Fruit fly (Drosophila melanogaster) whole organism, prepupa: ENCODE measurements around the gene PGRP-SA.
A peak's percentile ranks its signal among the peaks of the same experiment; 100 is the strongest.

Experiments used
- CG10669 ChIP-seq: fragments of 200-800 bp; sonication (Bioruptor generic); optimal IDR thresholded peaks from 3 replicates; lab custom pipeline; 2018; ENCODE audit warnings: missing biosample characterization, mild to moderate bottlenecking, missing genetic modification characterization, moderate library complexity
- CG11762 ChIP-seq: fragments of 200-800 bp; sonication (Bioruptor generic); optimal IDR thresholded peaks from 3 replicates; lab custom pipeline; 2016; ENCODE audit warnings: missing biosample characterization, missing genetic modification characterization; ENCODE audit not compliant: insufficient read depth
- CG11902 ChIP-seq: fragments of 200-800 bp; sonication (Bioruptor generic); optimal IDR thresholded peaks from 3 replicates; lab custom pipeline; 2016; ENCODE audit warnings: missing biosample characterization, missing genetic modification characterization
- CG15336 ChIP-seq: fragments of 200-800 bp; sonication (Bioruptor generic); IDR thresholded peaks from 2 replicates; pipeline ENCODE4 v1.3.6; 2022; ENCODE audit warnings: missing biosample characterization, missing genetic modification characterization
- CG1621 ChIP-seq: fragments of 200-800 bp; sonication (Bioruptor generic); optimal IDR thresholded peaks from 3 replicates; lab custom pipeline; 2018; ENCODE audit warnings: missing biosample characterization, mild to moderate bottlenecking, missing genetic modification characterization
- CG3032 ChIP-seq: fragments of 200-800 bp; optimal IDR thresholded peaks from 2 replicates; lab custom pipeline; 2019; ENCODE audit warnings: missing biosample characterization, mild to moderate bottlenecking, missing genetic modification characterization, moderate library complexity
- CG32006 ChIP-seq: fragments of 200-800 bp; sonication (Bioruptor generic); optimal IDR thresholded peaks from 3 replicates; lab custom pipeline; 2017; ENCODE audit warnings: missing biosample characterization, mild to moderate bottlenecking, missing genetic modification characterization
- CG34406 ChIP-seq: fragments of 200-800 bp; sonication (Bioruptor generic); optimal IDR thresholded peaks from 3 replicates; lab custom pipeline; 2016; ENCODE audit warnings: missing biosample characterization, missing genetic modification characterization
- CG4318 ChIP-seq: fragments of 200-800 bp; sonication (Bioruptor generic); optimal IDR thresholded peaks from 3 replicates; lab custom pipeline; 2017; ENCODE audit warnings: missing biosample characterization, mild to moderate bottlenecking, missing genetic modification characterization
- CG6163 ChIP-seq: fragments of 200-800 bp; sonication (Bioruptor generic); IDR thresholded peaks from 3 replicates; pipeline ENCODE4 v1.3.6; 2022; ENCODE audit warnings: missing biosample characterization, missing genetic modification characterization
- CG6792 ChIP-seq: fragments of 200-800 bp; sonication (Bioruptor generic); optimal IDR thresholded peaks from 3 replicates; lab custom pipeline; 2016; ENCODE audit warnings: missing biosample characterization, missing genetic modification characterization
- CG6808 ChIP-seq: fragments of 200-800 bp; sonication (Bioruptor generic); optimal IDR thresholded peaks from 3 replicates; lab custom pipeline; 2017; ENCODE audit warnings: missing biosample characterization, missing genetic modification characterization, mild to moderate bottlenecking, moderate library complexity, missing genetic modification reagents
- CG6854 ChIP-seq: fragments of 200-800 bp; sonication (Bioruptor generic); optimal IDR thresholded peaks from 2 replicates; lab custom pipeline; 2017; ENCODE audit warnings: missing biosample characterization, mild to moderate bottlenecking, missing genetic modification characterization
- CG7368 ChIP-seq: fragments of 200-800 bp; sonication (Bioruptor generic); optimal IDR thresholded peaks from 3 replicates; lab custom pipeline; 2016; ENCODE audit warnings: missing biosample characterization, missing genetic modification characterization
- CG8119 ChIP-seq: fragments of 200-800 bp; sonication (Bioruptor generic); IDR thresholded peaks from 3 replicates; pipeline ENCODE4 v1.3.6; 2022; ENCODE audit warnings: missing biosample characterization, missing genetic modification characterization
- CG8319 ChIP-seq: fragments of 200-800 bp; sonication (Bioruptor generic); optimal IDR thresholded peaks from 3 replicates; lab custom pipeline; 2016; ENCODE audit warnings: missing biosample characterization, missing genetic modification characterization
- CG8632 ChIP-seq: fragments of 200-800 bp; sonication (Bioruptor generic); optimal IDR thresholded peaks from 3 replicates; lab custom pipeline; 2016; ENCODE audit warnings: missing biosample characterization, missing genetic modification characterization
- CG9139 ChIP-seq: fragments of 200-800 bp; sonication (Bioruptor generic); optimal IDR thresholded peaks from 3 replicates; lab custom pipeline; 2017; ENCODE audit warnings: missing biosample characterization, mild to moderate bottlenecking, missing genetic modification characterization
- Eip75B ChIP-seq: fragments of 200-800 bp; sonication (Bioruptor generic); optimal IDR thresholded peaks from 3 replicates; lab custom pipeline; 2016; ENCODE audit warnings: missing biosample characterization, missing genetic modification characterization
- Eip78C ChIP-seq: fragments of 200-800 bp; sonication (Bioruptor generic); peaks from one replicate; lab custom pipeline; 2016; ENCODE audit warnings: missing biosample characterization, missing genetic modification characterization
- Eip93F ChIP-seq: fragments of 200-800 bp; sonication (Bioruptor generic); optimal IDR thresholded peaks from 2 replicates; lab custom pipeline; 2016; ENCODE audit warnings: missing biosample characterization, mild to moderate bottlenecking, missing genetic modification characterization
- Ets21C ChIP-seq: fragments of 200-800 bp; sonication (Bioruptor generic); optimal IDR thresholded peaks from 3 replicates; lab custom pipeline; 2016; ENCODE audit warnings: missing biosample characterization, missing genetic modification characterization
- Gug ChIP-seq: fragments of 200-800 bp; sonication (Bioruptor generic); IDR thresholded peaks from 2 replicates; pipeline ENCODE4 v1.3.6; 2022; ENCODE audit warnings: missing biosample characterization, missing genetic modification characterization
- Hr38 ChIP-seq: sonication (Bioruptor generic); optimal IDR thresholded peaks from 2 replicates; lab custom pipeline; 2016; ENCODE audit warnings: missing biosample characterization, missing genetic modification characterization
- Hr39 ChIP-seq: fragments of 200-800 bp; sonication (Bioruptor generic); optimal IDR thresholded peaks from 2 replicates; lab custom pipeline; 2016; ENCODE audit warnings: missing biosample characterization, missing genetic modification characterization
- Hr4 ChIP-seq: fragments of 200-800 bp; sonication (Bioruptor generic); optimal IDR thresholded peaks from 3 replicates; lab custom pipeline; 2016; ENCODE audit warnings: missing biosample characterization, missing genetic modification characterization
- Lpt ChIP-seq: fragments of 200-800 bp; sonication (Bioruptor generic); optimal IDR thresholded peaks from 3 replicates; lab custom pipeline; 2016; ENCODE audit warnings: missing biosample characterization, missing genetic modification characterization
- Met ChIP-seq: fragments of 200-800 bp; sonication (Bioruptor generic); optimal IDR thresholded peaks from 3 replicates; lab custom pipeline; 2016; ENCODE audit warnings: missing biosample characterization, missing genetic modification characterization
- OdsH ChIP-seq: fragments of 200-800 bp; sonication (Bioruptor generic); optimal IDR thresholded peaks from 3 replicates; lab custom pipeline; 2016; ENCODE audit warnings: missing biosample characterization, missing genetic modification characterization
- Sox102F ChIP-seq: fragments of 200-800 bp; sonication (Bioruptor generic); optimal IDR thresholded peaks from 2 replicates; lab custom pipeline; 2016; ENCODE audit warnings: missing biosample characterization, mild to moderate bottlenecking, missing genetic modification characterization
- Sox14 ChIP-seq: fragments of 200-800 bp; sonication (Bioruptor generic); optimal IDR thresholded peaks from 3 replicates; lab custom pipeline; 2016; ENCODE audit warnings: missing biosample characterization, missing genetic modification characterization
- achi ChIP-seq: fragments of 200-800 bp; sonication (Bioruptor generic); optimal IDR thresholded peaks from 3 replicates; lab custom pipeline; 2016; ENCODE audit warnings: missing biosample characterization, missing genetic modification characterization
- acj6 ChIP-seq: fragments of 200-800 bp; sonication (Bioruptor generic); optimal IDR thresholded peaks from 3 replicates; lab custom pipeline; 2016; ENCODE audit warnings: missing biosample characterization, missing genetic modification characterization
- eg ChIP-seq: fragments of 200-800 bp; sonication (Bioruptor generic); IDR thresholded peaks from 3 replicates; pipeline ENCODE4 v1.3.6; 2022; ENCODE audit warnings: missing biosample characterization, missing genetic modification characterization
- esn ChIP-seq: fragments of 200-800 bp; sonication (Bioruptor generic); optimal IDR thresholded peaks from 2 replicates; lab custom pipeline; 2016; ENCODE audit warnings: missing biosample characterization, mild to moderate bottlenecking, missing genetic modification characterization, moderate library complexity
- fd59A ChIP-seq: fragments of 200-800 bp; sonication (Bioruptor generic); optimal IDR thresholded peaks from 2 replicates; lab custom pipeline; 2017; ENCODE audit warnings: missing biosample characterization, mild to moderate bottlenecking, missing genetic modification characterization, missing genetic modification reagents
- fd85E ChIP-seq: fragments of 200-800 bp; sonication (Bioruptor generic); optimal IDR thresholded peaks from 3 replicates; lab custom pipeline; 2016; ENCODE audit warnings: missing biosample characterization, missing genetic modification characterization
- lz ChIP-seq: fragments of 200-800 bp; sonication (Bioruptor generic); optimal IDR thresholded peaks from 3 replicates; lab custom pipeline; 2016; ENCODE audit warnings: missing biosample characterization, missing genetic modification characterization
- pdm3 ChIP-seq: fragments of 200-800 bp; sonication (Bioruptor generic); optimal IDR thresholded peaks from 3 replicates; lab custom pipeline; 2016; ENCODE audit warnings: missing biosample characterization, missing genetic modification characterization
- svp ChIP-seq: fragments of 200-800 bp; sonication (Bioruptor generic); peaks from one replicate; lab custom pipeline; 2016; ENCODE audit warnings: missing biosample characterization, missing genetic modification characterization
- vri ChIP-seq: fragments of 200-800 bp; sonication (Bioruptor generic); optimal IDR thresholded peaks from 3 replicates; lab custom pipeline; 2016; ENCODE audit warnings: missing biosample characterization, mild to moderate bottlenecking, missing genetic modification characterization

The PGRP-SA gene

DNA sequence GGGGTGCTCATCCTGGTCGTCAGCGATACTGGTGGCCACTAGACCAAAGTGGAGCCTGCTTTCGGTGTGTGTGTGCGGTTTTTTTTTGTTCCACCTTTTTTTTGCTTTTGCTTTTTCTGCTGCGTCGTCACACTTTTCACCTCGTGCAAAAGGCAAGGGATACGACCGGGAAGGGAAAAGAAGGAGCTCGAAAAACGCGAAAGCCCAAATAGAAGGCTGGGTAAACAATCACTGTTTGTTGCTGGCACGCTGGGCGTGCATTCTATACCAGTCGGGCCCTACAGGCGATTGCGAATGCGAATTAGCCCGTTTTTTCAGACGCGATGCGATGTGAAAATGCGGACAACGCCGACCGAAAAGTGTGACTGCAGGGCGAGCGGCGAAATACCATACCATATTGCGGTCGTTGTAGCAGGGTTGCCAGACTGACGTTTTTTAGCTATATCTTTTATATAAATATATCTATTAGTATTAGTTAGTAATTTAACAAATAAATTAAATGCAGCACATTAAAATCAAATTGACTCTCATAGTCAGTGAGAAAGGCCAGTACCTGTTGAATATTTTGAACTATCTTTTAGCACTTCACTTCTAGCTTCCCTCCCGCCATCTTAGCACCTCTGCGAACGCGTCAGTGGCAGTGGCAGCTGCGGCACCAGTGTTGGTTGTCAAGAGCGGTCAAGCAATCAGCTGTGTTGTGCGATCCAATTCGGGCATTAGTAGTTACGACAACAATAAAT lies 8.7 kb downstream of the PGRP-SA start, which contains the start of the genes Polr2A and CG11699 (continued):
- TF ChIP-seq CG3032 (peak; percentile 48), CG6792 (GFP tag; lab: Kevin White, UChicago) (no peak), achi (GFP tag; lab: Kevin White, UChicago) (peak; percentile 38), fd59A (no peak), Hr4 (GFP tag; lab: Kevin White, UChicago) (no peak), Sox14 (GFP tag; lab: Kevin White, UChicago) (peak; percentile 11), CG6163 (GFP tag; lab: Robert Waterston, UW) (peak; percentile 57; the same call in 1 of the 3 replicates), acj6 (GFP tag; lab: Kevin White, UChicago) (no peak), pdm3 (GFP tag; lab: Kevin White, UChicago) (no peak), Met (no peak), lz (peak; percentile 5), vri (GFP tag; lab: Kevin White, UChicago) (no peak), OdsH (no peak), CG10669 (GFP tag; lab: Kevin White, UChicago) (no peak), Lpt (GFP tag; lab: Kevin White, UChicago) (no peak), CG15336 (GFP tag; lab: Robert Waterston, UW) (peak; percentile 57), Sox102F (GFP tag; lab: Kevin White, UChicago) (no peak), CG4318 (GFP tag; lab: Kevin White, UChicago) (no peak), CG6854 (GFP tag; lab: Kevin White, UChicago) (peak; percentile 6)

DNA sequence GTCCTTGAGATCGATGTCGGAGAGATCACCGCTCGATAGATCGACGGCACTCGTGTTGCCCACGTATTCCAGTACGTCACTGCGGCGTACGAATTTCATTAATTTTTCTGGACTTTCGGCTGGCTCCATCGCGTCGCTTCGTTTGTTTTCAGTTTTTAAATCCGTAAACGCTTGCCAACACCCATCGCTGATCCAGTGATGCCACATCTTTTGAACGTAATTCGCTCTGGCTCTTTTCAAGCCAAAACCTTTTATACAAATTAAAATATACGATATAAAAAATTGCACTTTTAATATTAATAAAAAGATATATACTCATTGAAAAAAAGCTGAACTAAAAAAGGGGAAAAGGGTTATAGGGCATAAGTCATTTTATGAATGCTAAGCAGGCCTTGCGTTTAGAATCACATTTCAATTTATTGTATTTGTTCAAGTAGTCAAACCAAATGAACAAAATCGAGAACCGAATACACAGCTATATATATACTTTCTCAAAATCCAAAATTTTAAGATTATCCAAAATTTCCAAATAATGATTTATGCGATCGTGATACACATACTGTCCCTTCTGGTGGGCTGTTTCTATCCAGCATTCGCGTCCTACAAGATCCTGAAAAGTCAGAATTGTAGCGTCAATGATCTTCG lies 10.9 kb downstream of the PGRP-SA start, which contains the start of the genes Kmn1 and Reepl1:
TSS of gene Kmn1 (minus strand) at position 173 of the 645 bp plus-strand sequence.
TSS of gene Reepl1 (plus strand) at position 438 of the 645 bp plus-strand sequence.
- no peak for TF ChIP-seq CG4318 (GFP tag; lab: Kevin White, UChicago)
- TF ChIP-seq Hr39 (GFP tag; lab: Kevin White, UChicago) = peak; percentile 7

DNA sequence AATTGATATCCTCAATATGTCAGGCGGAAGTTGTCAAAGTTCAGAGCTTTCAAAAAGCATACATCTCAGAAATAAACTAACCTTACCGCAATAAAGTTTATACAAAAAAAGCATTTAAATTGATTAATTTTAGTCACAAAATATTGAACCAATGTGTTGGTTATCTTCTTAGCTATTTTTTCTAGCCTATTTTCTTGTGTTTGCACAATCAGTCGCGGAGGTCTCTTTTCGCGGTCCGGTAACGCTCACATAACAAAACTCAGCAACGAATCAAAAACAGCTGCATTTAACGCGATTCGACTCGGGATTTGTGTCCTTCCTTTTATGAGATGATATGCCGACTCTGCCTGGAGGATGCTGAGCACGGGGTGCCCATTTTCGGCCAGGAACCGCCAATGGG lies 12.1 kb downstream of the PGRP-SA start, which contains the start of gene CG11696:
TSS of gene CG11696 (plus strand) at position 203 of the 400 bp plus-strand sequence.
- peak; percentile 37 for TF ChIP-seq Eip78C (GFP tag; lab: Kevin White, UChicago)
- TF ChIP-seq svp (GFP tag; lab: Kevin White, UChicago) = no peak
- no peak for TF ChIP-seq Ets21C (GFP tag; lab: Kevin White, UChicago)
- TF ChIP-seq lz = no peak
- no peak for TF ChIP-seq Eip75B (GFP tag; lab: Kevin White, UChicago)
- TF ChIP-seq CG8319 = no peak

DNA sequence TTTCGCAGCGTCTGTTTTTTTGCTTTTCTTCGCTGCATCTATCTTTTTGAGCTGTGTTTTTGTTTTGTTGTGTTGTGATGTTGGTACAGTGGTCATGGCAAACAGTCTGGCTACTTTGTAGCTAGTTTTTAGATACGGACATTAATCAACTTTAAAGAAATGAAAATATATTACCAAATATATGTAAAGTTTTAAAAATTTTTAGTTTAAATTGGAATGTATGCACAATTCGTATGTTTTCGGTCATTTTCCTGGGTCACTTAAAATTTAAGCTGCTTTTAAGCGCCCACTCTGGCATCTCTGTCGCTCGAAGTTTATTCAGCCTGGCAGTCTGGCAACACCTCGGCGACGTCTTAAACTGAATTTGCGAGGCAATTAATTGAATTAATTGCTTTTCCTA lies 15.1 kb downstream of the PGRP-SA start, which contains the start of gene CG11695:
TSS of gene CG11695 (plus strand) at position 344 of the 400 bp plus-strand sequence.
- no peak for TF ChIP-seq Hr38
- peak; percentile 42 for TF ChIP-seq CG1621
- TF ChIP-seq CG34406 (GFP tag; lab: Kevin White, UChicago) = peak; percentile 51
- TF ChIP-seq CG32006 = peak; percentile 74
- peak; percentile 29 for TF ChIP-seq CG8632 (GFP tag; lab: Kevin White, UChicago)
- peak; percentile 32; the same call in 1 of the 2 replicates for TF ChIP-seq Gug (GFP tag; lab: Robert Waterston, UW)
- no peak for TF ChIP-seq CG8319
- TF ChIP-seq svp (GFP tag; lab: Kevin White, UChicago) = peak; percentile 84
- no peak for TF ChIP-seq Sox102F (GFP tag; lab: Kevin White, UChicago)
- TF ChIP-seq esn (GFP tag; lab: Kevin White, UChicago) = peak; percentile 74
- peak; percentile 48 for TF ChIP-seq CG11902
- TF ChIP-seq Eip75B (GFP tag; lab: Kevin White, UChicago) = peak; percentile 65
- TF ChIP-seq Eip78C (GFP tag; lab: Kevin White, UChicago) = peak; percentile 82
- no peak for TF ChIP-seq CG4318 (GFP tag; lab: Kevin White, UChicago)
- TF ChIP-seq acj6 (GFP tag; lab: Kevin White, UChicago) = peak; percentile 71
- TF ChIP-seq CG7368 (GFP tag; lab: Kevin White, UChicago) = peak; percentile 49
- no peak for TF ChIP-seq vri (GFP tag; lab: Kevin White, UChicago)
- TF ChIP-seq CG6792 (GFP tag; lab: Kevin White, UChicago) = peak; percentile 58
- TF ChIP-seq CG9139 (GFP tag; lab: Kevin White, UChicago) = peak; percentile 4
- no peak for TF ChIP-seq Eip93F (GFP tag; lab: Kevin White, UChicago)
- TF ChIP-seq fd85E (GFP tag; lab: Kevin White, UChicago) = no peak
- TF ChIP-seq eg = peak; percentile 62; the same call in 2 of the 3 replicates
- TF ChIP-seq CG11762 (GFP tag; lab: Kevin White, UChicago) = peak; percentile 13
- peak; percentile 65 for TF ChIP-seq achi (GFP tag; lab: Kevin White, UChicago)
- TF ChIP-seq Lpt (GFP tag; lab: Kevin White, UChicago) = peak; percentile 49
- TF ChIP-seq Sox14 (GFP tag; lab: Kevin White, UChicago) = peak; percentile 68
- TF ChIP-seq CG10669 (GFP tag; lab: Kevin White, UChicago) = peak; percentile 62
- peak; percentile 66 for TF ChIP-seq CG6163 (GFP tag; lab: Robert Waterston, UW)
- 0 out of 3 replicates have a peak, but pooled peaks have one; percentile 53 for TF ChIP-seq CG8119 (GFP tag; lab: Robert Waterston, UW)
- peak; percentile 70 for TF ChIP-seq CG6808 (GFP tag; lab: Kevin White, UChicago)
